Worm (Caenorhabditis elegans) whole organism, young adult: ENCODE data around the gene eor-2.

Source experiments
- D2030.7 ChIP-seq: fragments of 200-800 bp; sonication (Bioruptor generic); IDR thresholded peaks from 2 replicates; pipeline ENCODE4 v1.3.6; 2022; ENCODE audit warnings: missing genetic modification reagents, missing genetic modification characterization, missing compliant biosample characterization
- F10E7.11 ChIP-seq: sonication (generic microtip); optimal IDR thresholded peaks from 2 replicates; lab custom pipeline; 2017; ENCODE audit warnings: mild to moderate bottlenecking, missing genetic modification characterization, moderate library complexity, missing compliant biosample characterization
- atf-7 ChIP-seq: sonication (generic microtip); optimal IDR thresholded peaks from 2 replicates; lab custom pipeline; 2017; ENCODE audit warnings: mild to moderate bottlenecking, missing genetic modification characterization, missing compliant biosample characterization
- attf-5 ChIP-seq: fragments of 200-800 bp; sonication (Bioruptor generic); optimal IDR thresholded peaks from 2 replicates; lab custom pipeline; 2018; ENCODE audit warnings: mild to moderate bottlenecking, missing genetic modification characterization, missing compliant biosample characterization
- ceh-27 ChIP-seq: fragments of 200-800 bp; sonication (Bioruptor generic); optimal IDR thresholded peaks from 2 replicates; lab custom pipeline; 2018; ENCODE audit warnings: mild to moderate bottlenecking, missing genetic modification characterization, moderate library complexity, missing compliant biosample characterization
- ceh-58 ChIP-seq: fragments of 200-800 bp; sonication (Bioruptor generic); IDR thresholded peaks from 2 replicates; pipeline ENCODE4 v1.3.6; 2022; ENCODE audit warnings: missing genetic modification characterization, missing compliant biosample characterization
- egl-18 ChIP-seq: fragments of 200-800 bp; sonication (Bioruptor generic); IDR thresholded peaks from 2 replicates; pipeline ENCODE4 v1.3.6; 2022; ENCODE audit warnings: missing genetic modification reagents, missing genetic modification characterization, missing compliant biosample characterization
- hlh-12 ChIP-seq: sonication (generic microtip); optimal IDR thresholded peaks from 2 replicates; lab custom pipeline; 2016; ENCODE audit warnings: missing genetic modification characterization, missing compliant biosample characterization
- lsy-27 ChIP-seq: sonication (generic microtip); optimal IDR thresholded peaks from 2 replicates; lab custom pipeline; 2017; ENCODE audit warnings: missing genetic modification characterization, mild to moderate bottlenecking, missing compliant biosample characterization, antibody characterized with exemption, missing genotype, borderline replicate concordance; ENCODE audit not compliant: insufficient read depth
- mes-4 ChIP-seq: sonication (generic microtip); optimal IDR thresholded peaks from 2 replicates; lab custom pipeline; 2016; ENCODE audit warnings: missing genotype, missing genetic modification characterization, missing compliant biosample characterization
- nfya-1 ChIP-seq: sonication (generic microtip); optimal IDR thresholded peaks from 2 replicates; lab custom pipeline; 2017; ENCODE audit warnings: antibody characterized with exemption, missing compliant biosample characterization, missing genetic modification characterization, borderline replicate concordance; ENCODE audit not compliant: insufficient read depth
- nfyb-1 ChIP-seq: fragments of 200-800 bp; sonication (Bioruptor generic); IDR thresholded peaks from 2 replicates; pipeline ENCODE4 v1.3.6; 2022; ENCODE audit warnings: missing genetic modification reagents, missing genetic modification characterization, missing compliant biosample characterization
- nhr-179 ChIP-seq: sonication (generic microtip); optimal IDR thresholded peaks from 2 replicates; lab custom pipeline; 2016; ENCODE audit warnings: mild to moderate bottlenecking, missing genetic modification characterization, missing compliant biosample characterization
- tlf-1 ChIP-seq: fragments of 200-800 bp; sonication (Bioruptor generic); optimal IDR thresholded peaks from 2 replicates; lab custom pipeline; 2018; ENCODE audit warnings: mild to moderate bottlenecking, missing genetic modification characterization, missing compliant biosample characterization

DNA sequence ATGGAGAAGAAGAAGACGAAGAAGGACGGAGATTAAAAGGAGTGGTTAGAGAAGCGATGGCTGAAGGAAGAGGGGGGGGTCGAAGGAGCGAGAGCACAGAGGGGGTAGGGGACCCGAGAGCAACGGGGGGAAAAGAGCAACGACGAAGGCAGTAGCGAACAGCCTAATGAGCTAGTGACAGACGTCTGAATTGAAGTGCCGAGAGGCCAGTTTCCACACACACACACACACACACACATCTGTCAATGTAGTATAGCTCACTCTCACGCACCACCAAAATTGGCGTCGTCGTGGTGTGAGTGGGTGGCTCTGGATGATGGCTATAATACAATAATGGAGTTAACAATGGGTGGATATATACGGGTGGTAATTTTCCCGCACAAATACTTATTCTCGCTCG lies 33.9 kb downstream of the eor-2 start:
- TF ChIP-seq nfyb-1 (0 out of 2 replicates have a peak, but pooled peaks have one; percentile 67), ceh-58 (GFP tag; lab: Robert Waterston, UW) (no peak), mes-4 (no peak), attf-5 (no peak), lsy-27 (tag; lab: Kevin White, UChicago) (no peak), atf-7 (tag; lab: Kevin White, UChicago) (no peak), nhr-179 (tag; lab: Kevin White, UChicago) (no peak), tlf-1 (GFP tag; lab: Kevin White, UChicago) (no peak), D2030.7 (no peak), hlh-12 (no peak), egl-18 (GFP tag; lab: Robert Waterston, UW) (no peak), F10E7.11 (tag; lab: Kevin White, UChicago) (no peak), nfya-1 (tag; lab: Kevin White, UChicago) (no peak), ceh-27 (GFP tag; lab: Kevin White, UChicago) (peak; percentile 20)
